Worm (Caenorhabditis elegans) whole organism, L3 larva: Measurements from ENCODE around the gene bli-2.

Source experiments
- R02D3.7 ChIP-seq: fragments of 150-350 bp; optimal IDR thresholded peaks from 2 replicates; lab custom pipeline; 2014; ENCODE audit warnings: missing biosample characterization, missing genetic modification characterization
- aly-2 ChIP-seq: fragments of 150-350 bp; optimal IDR thresholded peaks from 2 replicates; lab custom pipeline; 2014; ENCODE audit warnings: missing biosample characterization, missing genetic modification characterization
- ceh-28 ChIP-seq: fragments of 150-350 bp; optimal IDR thresholded peaks from 2 replicates; lab custom pipeline; 2014; ENCODE audit warnings: missing biosample characterization, missing genetic modification reagents, missing genetic modification characterization
- ceh-82 ChIP-seq: fragments of 150-350 bp; optimal IDR thresholded peaks from 2 replicates; lab custom pipeline; 2014; ENCODE audit warnings: missing biosample characterization, missing genetic modification characterization
- ceh-9 ChIP-seq: sonication (generic microtip); optimal IDR thresholded peaks from 2 replicates; lab custom pipeline; 2018; ENCODE audit warnings: missing biosample characterization, missing genetic modification characterization
- daf-12 ChIP-seq: fragments of 150-350 bp; optimal IDR thresholded peaks from 2 replicates; lab custom pipeline; 2014; ENCODE audit warnings: missing biosample characterization, missing genetic modification reagents, missing genetic modification characterization
- egl-5 ChIP-seq: fragments of 150-350 bp; optimal IDR thresholded peaks from 2 replicates; lab custom pipeline; 2017; ENCODE audit warnings: missing biosample characterization, missing genetic modification reagents, missing genetic modification characterization, inconsistent platforms
- elt-1 ChIP-seq: fragments of 150-350 bp; optimal IDR thresholded peaks from 2 replicates; lab custom pipeline; 2014; ENCODE audit warnings: missing biosample characterization, missing genetic modification characterization
- elt-2 ChIP-seq: sonication (generic microtip); optimal IDR thresholded peaks from 2 replicates; lab custom pipeline; 2016; ENCODE audit warnings: missing genetic modification reagents, mild to moderate bottlenecking, missing genetic modification characterization, missing compliant biosample characterization
- elt-3 ChIP-seq, 3 experiments: fragments of 150-350 bp in 1 of 3; sonication (generic microtip) in 2 of 3; optimal IDR thresholded peaks; 2 replicates in 2 of 3; 4 replicates in 1 of 3; lab custom pipeline; 2014 to 2017; ENCODE audit warnings: missing biosample characterization in 3 of 3, missing genetic modification characterization in 3 of 3
- fkh-10 ChIP-seq: sonication (generic microtip); optimal IDR thresholded peaks from 2 replicates; lab custom pipeline; 2017; ENCODE audit warnings: missing biosample characterization, missing genetic modification reagents, missing genetic modification characterization
- fkh-2 ChIP-seq: fragments of 150-350 bp; optimal IDR thresholded peaks from 2 replicates; lab custom pipeline; 2014; ENCODE audit warnings: missing biosample characterization, missing genetic modification reagents, missing genetic modification characterization
- fos-1 ChIP-seq: fragments of 150-350 bp; optimal IDR thresholded peaks from 2 replicates; lab custom pipeline; 2014; ENCODE audit warnings: missing biosample characterization, missing genetic modification characterization
- hmg-11 ChIP-seq: sonication (generic microtip); optimal IDR thresholded peaks from 2 replicates; lab custom pipeline; 2016; ENCODE audit warnings: missing genetic modification characterization, missing compliant biosample characterization
- jun-1 ChIP-seq: fragments of 150-350 bp; optimal IDR thresholded peaks from 2 replicates; lab custom pipeline; 2014; ENCODE audit warnings: missing biosample characterization, missing genetic modification reagents, missing genetic modification characterization
- lin-15B ChIP-seq: fragments of 150-350 bp; optimal IDR thresholded peaks from 2 replicates; lab custom pipeline; 2014; ENCODE audit warnings: missing biosample characterization, missing genetic modification characterization
- lin-39 ChIP-seq: fragments of 150-350 bp; optimal IDR thresholded peaks from 2 replicates; lab custom pipeline; 2018; ENCODE audit warnings: missing biosample characterization, missing genetic modification reagents, missing genetic modification characterization
- lsy-12 ChIP-seq: sonication (generic microtip); optimal IDR thresholded peaks from 2 replicates; lab custom pipeline; 2016; ENCODE audit warnings: mild to moderate bottlenecking, missing genetic modification characterization, missing compliant biosample characterization
- mdl-1 ChIP-seq: fragments of 150-350 bp; optimal IDR thresholded peaks from 2 replicates; lab custom pipeline; 2014; ENCODE audit warnings: missing biosample characterization, missing genetic modification characterization
- mml-1 ChIP-seq: fragments of 150-350 bp; sonication (generic microtip); optimal IDR thresholded peaks from 3 replicates; lab custom pipeline; 2014; ENCODE audit warnings: missing biosample characterization, missing genetic modification characterization
- nfya-1 ChIP-seq: sonication (generic microtip); optimal IDR thresholded peaks from 2 replicates; lab custom pipeline; 2017; ENCODE audit warnings: missing genetic modification characterization, mild to moderate bottlenecking, missing compliant biosample characterization, antibody characterized with exemption, moderate library complexity; ENCODE audit not compliant: insufficient read depth
- nhr-11 ChIP-seq: fragments of 150-350 bp; optimal IDR thresholded peaks from 2 replicates; lab custom pipeline; 2014; ENCODE audit warnings: missing biosample characterization, missing genetic modification characterization
- nhr-23 ChIP-seq: fragments of 150-350 bp; optimal IDR thresholded peaks from 2 replicates; lab custom pipeline; 2014; ENCODE audit warnings: missing biosample characterization, missing genetic modification reagents, missing genetic modification characterization
- nhr-237 ChIP-seq: fragments of 150-350 bp; optimal IDR thresholded peaks from 2 replicates; lab custom pipeline; 2014; ENCODE audit warnings: missing biosample characterization, missing genetic modification characterization
- nhr-25 ChIP-seq: sonication (generic microtip); optimal IDR thresholded peaks from 2 replicates; lab custom pipeline; 2017; ENCODE audit warnings: missing biosample characterization, missing genetic modification characterization
- nhr-28 ChIP-seq: fragments of 150-350 bp; optimal IDR thresholded peaks from 2 replicates; lab custom pipeline; 2014; ENCODE audit warnings: missing biosample characterization, missing genetic modification characterization
- nhr-43 ChIP-seq: sonication (generic microtip); optimal IDR thresholded peaks from 2 replicates; lab custom pipeline; 2016; ENCODE audit warnings: mild to moderate bottlenecking, missing genetic modification characterization, missing compliant biosample characterization; ENCODE audit not compliant: poor library complexity, severe bottlenecking
- nhr-67 ChIP-seq: fragments of 150-350 bp; optimal IDR thresholded peaks from 2 replicates; lab custom pipeline; 2014; ENCODE audit warnings: missing biosample characterization, missing genetic modification characterization
- nhr-76 ChIP-seq: fragments of 150-350 bp; sonication (generic microtip); optimal IDR thresholded peaks from 5 replicates; lab custom pipeline; 2014; ENCODE audit warnings: missing biosample characterization, missing genetic modification characterization
- nhr-77 ChIP-seq: fragments of 150-350 bp; optimal IDR thresholded peaks from 2 replicates; lab custom pipeline; 2014; ENCODE audit warnings: missing biosample characterization, missing genetic modification characterization
- pha-4 ChIP-seq: fragments of 150-350 bp; optimal IDR thresholded peaks from 2 replicates; lab custom pipeline; 2014; ENCODE audit warnings: missing biosample characterization, missing genetic modification reagents, missing genetic modification characterization
- pqm-1 ChIP-seq: fragments of 150-350 bp; optimal IDR thresholded peaks from 2 replicates; lab custom pipeline; 2017; ENCODE audit warnings: missing biosample characterization, missing genetic modification characterization, inconsistent platforms
- sea-2 ChIP-seq: fragments of 150-350 bp; sonication (generic microtip); optimal IDR thresholded peaks from 4 replicates; lab custom pipeline; 2014; ENCODE audit warnings: missing biosample characterization, missing genetic modification reagents, missing genetic modification characterization
- skn-1 ChIP-seq: fragments of 150-350 bp; optimal IDR thresholded peaks from 2 replicates; lab custom pipeline; 2014; ENCODE audit warnings: missing biosample characterization, missing genetic modification characterization
- snpc-4 ChIP-seq: fragments of 150-350 bp; optimal IDR thresholded peaks from 2 replicates; lab custom pipeline; 2014; ENCODE audit warnings: missing biosample characterization, missing genetic modification characterization
- tbx-2 ChIP-seq: sonication (generic microtip); optimal IDR thresholded peaks from 2 replicates; lab custom pipeline; 2016; ENCODE audit warnings: mild to moderate bottlenecking, missing genetic modification characterization, missing compliant biosample characterization
- unc-39 ChIP-seq: sonication (generic microtip); optimal IDR thresholded peaks from 4 replicates; lab custom pipeline; 2017; ENCODE audit warnings: missing biosample characterization, missing genetic modification characterization
- zag-1 ChIP-seq: fragments of 150-350 bp; optimal IDR thresholded peaks from 2 replicates; lab custom pipeline; 2014; ENCODE audit warnings: missing biosample characterization, missing genetic modification characterization
- ztf-4 ChIP-seq: fragments of 150-350 bp; optimal IDR thresholded peaks from 2 replicates; lab custom pipeline; 2014; ENCODE audit warnings: missing biosample characterization, missing genetic modification characterization

bli-2 gene

DNA sequence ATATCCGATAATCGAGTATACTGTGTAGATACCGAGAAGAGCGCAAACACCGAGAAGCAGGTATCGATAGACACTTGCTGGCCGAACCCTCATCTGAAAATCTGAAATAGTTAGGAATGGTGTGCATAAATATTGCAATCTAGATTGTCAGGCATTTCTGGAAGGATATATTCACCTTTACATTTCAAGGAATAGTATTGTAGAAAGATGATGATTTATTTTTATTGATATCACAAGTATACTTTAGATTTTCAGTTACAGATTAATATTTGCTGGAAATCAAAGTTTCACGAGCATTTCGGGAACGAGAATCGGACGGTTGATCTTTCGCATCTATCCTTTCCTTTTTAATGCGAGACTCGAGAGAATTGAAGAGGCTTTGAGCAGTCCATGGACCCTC lies 7.4 kb upstream of the bli-2 start, which contains the start of gene fut-3:
fut-3 (minus strand) TSS at position 101 of the 400 bp plus-strand sequence.
- TF ChIP-seq snpc-4 (tag; lab: Kevin White, UChicago) = no peak
- no peak for TF ChIP-seq ceh-9 (tag; lab: Kevin White, UChicago)
- no peak for TF ChIP-seq lin-15B (tag; lab: Kevin White, UChicago)
- no peak for TF ChIP-seq jun-1
- TF ChIP-seq zag-1 = no peak
- TF ChIP-seq, all 47 proteins: peak for 0

DNA sequence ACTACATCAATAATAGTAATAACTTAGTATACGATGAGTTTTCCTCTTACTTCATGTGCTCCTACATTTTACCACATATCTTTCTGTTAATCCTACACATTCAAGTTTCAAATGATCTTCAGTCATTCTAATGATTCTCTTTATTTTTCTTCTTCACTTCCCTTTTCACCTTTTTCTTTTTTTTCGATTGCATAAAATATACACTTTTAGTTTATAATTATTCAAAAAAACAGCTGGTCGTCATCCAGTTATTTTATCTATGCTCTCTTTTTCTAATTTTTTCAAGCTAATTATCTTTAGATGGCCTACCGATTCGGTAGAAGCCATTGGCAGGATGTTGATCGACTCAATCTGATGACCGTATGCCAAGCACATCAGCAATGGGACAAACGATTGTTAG lies 2.0 kb upstream of the bli-2 start, which contains the start of gene F59E12.1:
F59E12.1 (plus strand) TSS at position 301 of the 400 bp plus-strand sequence.
- TF ChIP-seq nhr-25 (no peak), mml-1 (no peak), ceh-82 (no peak), tbx-2 (tag; lab: Kevin White, UChicago) (no peak), mdl-1 (tag; lab: Kevin White, UChicago) (no peak), unc-39 (tag; lab: Kevin White, UChicago) (no peak), nfya-1 (tag; lab: Kevin White, UChicago) (no peak), lin-15B (tag; lab: Kevin White, UChicago) (no peak)
- TF ChIP-seq, all 47 proteins: peak for 0

DNA sequence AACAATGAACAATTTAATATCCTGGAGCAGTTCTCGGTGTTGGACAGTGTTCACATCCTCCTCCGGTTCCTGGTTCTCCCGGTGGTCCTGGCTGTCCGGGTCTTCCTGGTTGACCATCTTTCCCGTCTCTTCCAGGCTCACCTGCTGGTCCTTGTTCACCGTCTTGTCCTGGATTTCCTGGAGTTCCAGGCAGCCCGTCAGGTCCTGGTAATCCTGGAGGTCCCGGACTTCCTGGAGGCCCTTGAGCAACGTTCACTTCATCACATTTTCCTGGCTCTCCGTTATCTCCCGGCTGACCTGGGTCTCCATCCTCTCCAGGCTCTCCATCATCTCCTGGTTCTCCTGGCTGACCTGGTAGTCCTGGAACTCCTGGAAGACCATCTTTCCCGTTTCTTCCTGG lies 808 bp downstream of the bli-2 start:
- TF ChIP-seq ztf-4 (no peak), aly-2 (no peak), nhr-28 (tag; lab: Kevin White, UChicago) (no peak), nhr-77 (no peak), pqm-1 (no peak), nhr-76 (tag; lab: Kevin White, UChicago) (no peak), skn-1 (tag; lab: Kevin White, UChicago) (no peak)

DNA sequence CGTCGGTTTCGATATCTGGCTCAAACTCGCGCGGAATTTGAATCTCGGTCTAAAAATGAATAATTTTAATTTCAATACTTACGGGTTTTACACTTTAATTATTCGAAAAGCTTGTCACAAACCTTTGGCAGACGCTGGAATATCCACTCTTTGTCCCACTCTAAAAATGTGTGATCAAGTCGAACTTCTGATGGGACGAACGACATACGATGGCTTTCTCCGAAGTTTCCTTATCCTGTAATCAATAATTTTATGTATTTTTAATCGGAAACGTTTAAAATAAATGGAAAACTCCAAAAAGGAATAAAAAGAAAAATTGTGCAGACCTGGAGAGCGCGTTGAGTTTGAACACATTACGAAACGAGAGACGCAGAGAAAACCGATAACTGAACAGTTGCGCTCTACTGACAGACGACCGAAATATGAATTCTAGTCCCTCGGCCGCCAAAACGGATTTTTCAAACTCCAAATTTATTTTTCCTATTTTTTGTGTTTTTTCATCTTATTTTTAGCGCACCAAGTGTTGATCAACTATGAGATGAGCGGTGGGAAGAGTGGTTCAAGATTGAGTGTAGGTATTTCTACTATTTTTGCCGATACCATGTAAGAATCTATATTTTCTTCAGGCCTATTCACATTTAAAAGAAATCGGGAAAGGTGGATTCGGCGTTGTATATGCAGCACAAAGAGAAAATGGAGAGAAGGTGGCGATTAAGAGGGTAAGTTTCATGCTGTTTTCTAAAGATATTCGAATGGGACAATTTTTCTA lies 2.8 kb downstream of the bli-2 start, which contains the start of the genes sam-4, F59E12.17 and zyg-1:
sam-4 (minus strand) TSS at position 51 of the 769 bp plus-strand sequence.
F59E12.17 (minus strand) TSS at position 235 of the 769 bp plus-strand sequence.
zyg-1 (plus strand) TSS at position 513 of the 769 bp plus-strand sequence.
- TF ChIP-seq fos-1 (tag; lab: Kevin White, UChicago) (no peak), lsy-12 (tag; lab: Kevin White, UChicago) (no peak), fkh-10 (GFP tag; lab: Kevin White, UChicago) (no peak), egl-5 (tag; lab: Kevin White, UChicago) (peak; percentile 63), lin-39 (tag; lab: Kevin White, UChicago) (peak; percentile 74), R02D3.7 (tag; lab: Kevin White, UChicago) (no peak), ceh-28 (no peak), nhr-237 (tag; lab: Kevin White, UChicago) (no peak), fkh-2 (tag; lab: Kevin White, UChicago) (no peak), pqm-1 (peak; percentile 18), snpc-4 (tag; lab: Kevin White, UChicago) (no peak), nhr-25 (peak; percentile 51), elt-3 (tag; optimal IDR thresholded peaks at IDR 0.05; lab: Kevin White, UChicago) (no peak), unc-39 (tag; lab: Kevin White, UChicago) (no peak), nhr-11 (tag; lab: Kevin White, UChicago) (no peak), lin-15B (tag; lab: Kevin White, UChicago) (peak; percentile 95), tbx-2 (tag; lab: Kevin White, UChicago) (no peak), sea-2 (GFP tag; lab: Kevin White, UChicago) (no peak), daf-12 (tag; lab: Kevin White, UChicago) (no peak), ceh-9 (tag; lab: Kevin White, UChicago) (no peak), nhr-23 (tag; lab: Kevin White, UChicago) (peak; percentile 17), nhr-67 (tag; lab: Kevin White, UChicago) (no peak), elt-2 (tag; lab: Kevin White, UChicago) (peak; percentile 52), nhr-43 (peak; percentile 6), nfya-1 (tag; lab: Kevin White, UChicago) (peak; percentile 90), pha-4 (peak; percentile 87), hmg-11 (peak; percentile 35), elt-1 (tag; lab: Kevin White, UChicago) (no peak)
